Worm (Caenorhabditis elegans) whole organism, midembryonic: ENCODE data around the gene znf-706.

Source experiments
- flt-1 ChIP-seq: fragments of 200-800 bp; sonication (Bioruptor generic); IDR thresholded peaks from 2 replicates; pipeline ENCODE4 v1.3.6; 2022; ENCODE audit warnings: missing genetic modification characterization, missing compliant biosample characterization
- klf-2 ChIP-seq: fragments of 200-800 bp; sonication (Bioruptor generic); conservative IDR thresholded peaks from 2 replicates; pipeline ENCODE4 v1.3.6; 2022; ENCODE audit warnings: missing genetic modification reagents, missing genetic modification characterization, missing compliant biosample characterization
- med-1 ChIP-seq: sonication (generic microtip); optimal IDR thresholded peaks from 2 replicates; lab custom pipeline; 2017; ENCODE audit warnings: missing genetic modification characterization, mild to moderate bottlenecking, missing compliant biosample characterization, antibody characterized with exemption, missing genetic modification reagents; ENCODE audit not compliant: insufficient read depth
- ref-1 ChIP-seq: fragments of 200-800 bp; sonication (Bioruptor generic); conservative IDR thresholded peaks from 2 replicates; pipeline ENCODE4 v1.3.6; 2022; ENCODE audit warnings: missing genetic modification reagents, missing genetic modification characterization, missing compliant biosample characterization

- TF ChIP-seq klf-2 (GFP tag; lab: Robert Waterston, UW) (no peak), flt-1 (GFP tag; lab: Robert Waterston, UW) (no peak), ref-1 (no peak), med-1 (GFP tag; lab: Kevin White, UChicago) (no peak)
Measured at ce11 chrIV:9098942-9099341, 2.9 kb upstream of the znf-706 start, which contains the start of gene gldi-10.
